Worm (Caenorhabditis elegans) whole organism, L3 larva: ENCODE measurements around the gene gop-1.

Experiments
- R02D3.7 ChIP-seq: fragments of 150-350 bp; optimal IDR thresholded peaks from 2 replicates; lab custom pipeline; 2014; ENCODE audit warnings: missing biosample characterization, missing genetic modification characterization
- ama-1 ChIP-seq: fragments of 150-350 bp; optimal IDR thresholded peaks from 2 replicates; lab custom pipeline; 2018
- ceh-16 ChIP-seq: sonication (generic microtip); optimal IDR thresholded peaks from 2 replicates; lab custom pipeline; 2017; ENCODE audit warnings: missing biosample characterization, missing genetic modification characterization
- ceh-28 ChIP-seq: fragments of 150-350 bp; optimal IDR thresholded peaks from 2 replicates; lab custom pipeline; 2014; ENCODE audit warnings: missing biosample characterization, missing genetic modification reagents, missing genetic modification characterization
- ceh-82 ChIP-seq: fragments of 150-350 bp; optimal IDR thresholded peaks from 2 replicates; lab custom pipeline; 2014; ENCODE audit warnings: missing biosample characterization, missing genetic modification characterization
- ceh-9 ChIP-seq: sonication (generic microtip); optimal IDR thresholded peaks from 2 replicates; lab custom pipeline; 2018; ENCODE audit warnings: missing biosample characterization, missing genetic modification characterization
- daf-12 ChIP-seq: fragments of 150-350 bp; optimal IDR thresholded peaks from 2 replicates; lab custom pipeline; 2014; ENCODE audit warnings: missing biosample characterization, missing genetic modification reagents, missing genetic modification characterization
- elt-2 ChIP-seq: sonication (generic microtip); optimal IDR thresholded peaks from 2 replicates; lab custom pipeline; 2016; ENCODE audit warnings: missing genetic modification reagents, mild to moderate bottlenecking, missing genetic modification characterization, missing compliant biosample characterization
- elt-3 ChIP-seq, 3 experiments: fragments of 150-350 bp in 1 of 3; sonication (generic microtip) in 2 of 3; optimal IDR thresholded peaks; 2 replicates in 2 of 3; 4 replicates in 1 of 3; lab custom pipeline; 2014 to 2017; ENCODE audit warnings: missing biosample characterization in 3 of 3, missing genetic modification characterization in 3 of 3
- eor-1 ChIP-seq, 2 experiments: fragments of 150-350 bp; optimal IDR thresholded peaks; 2 replicates each; lab custom pipeline; 2014 to 2018; ENCODE audit warnings: missing biosample characterization in 2 of 2, missing genetic modification characterization in 2 of 2
- fos-1 ChIP-seq: fragments of 150-350 bp; optimal IDR thresholded peaks from 2 replicates; lab custom pipeline; 2014; ENCODE audit warnings: missing biosample characterization, missing genetic modification characterization
- jun-1 ChIP-seq: fragments of 150-350 bp; optimal IDR thresholded peaks from 2 replicates; lab custom pipeline; 2014; ENCODE audit warnings: missing biosample characterization, missing genetic modification reagents, missing genetic modification characterization
- lin-39 ChIP-seq: fragments of 150-350 bp; optimal IDR thresholded peaks from 2 replicates; lab custom pipeline; 2018; ENCODE audit warnings: missing biosample characterization, missing genetic modification reagents, missing genetic modification characterization
- lsy-12 ChIP-seq: sonication (generic microtip); optimal IDR thresholded peaks from 2 replicates; lab custom pipeline; 2016; ENCODE audit warnings: mild to moderate bottlenecking, missing genetic modification characterization, missing compliant biosample characterization
- mml-1 ChIP-seq: fragments of 150-350 bp; sonication (generic microtip); optimal IDR thresholded peaks from 3 replicates; lab custom pipeline; 2014; ENCODE audit warnings: missing biosample characterization, missing genetic modification characterization
- nfya-1 ChIP-seq: sonication (generic microtip); optimal IDR thresholded peaks from 2 replicates; lab custom pipeline; 2017; ENCODE audit warnings: missing genetic modification characterization, mild to moderate bottlenecking, missing compliant biosample characterization, antibody characterized with exemption, moderate library complexity; ENCODE audit not compliant: insufficient read depth
- nhr-11 ChIP-seq: fragments of 150-350 bp; optimal IDR thresholded peaks from 2 replicates; lab custom pipeline; 2014; ENCODE audit warnings: missing biosample characterization, missing genetic modification characterization
- nhr-237 ChIP-seq: fragments of 150-350 bp; optimal IDR thresholded peaks from 2 replicates; lab custom pipeline; 2014; ENCODE audit warnings: missing biosample characterization, missing genetic modification characterization
- nhr-25 ChIP-seq: sonication (generic microtip); optimal IDR thresholded peaks from 2 replicates; lab custom pipeline; 2017; ENCODE audit warnings: missing biosample characterization, missing genetic modification characterization
- nhr-28 ChIP-seq: fragments of 150-350 bp; optimal IDR thresholded peaks from 2 replicates; lab custom pipeline; 2014; ENCODE audit warnings: missing biosample characterization, missing genetic modification characterization
- nhr-76 ChIP-seq: fragments of 150-350 bp; sonication (generic microtip); optimal IDR thresholded peaks from 5 replicates; lab custom pipeline; 2014; ENCODE audit warnings: missing biosample characterization, missing genetic modification characterization
- nhr-77 ChIP-seq: fragments of 150-350 bp; optimal IDR thresholded peaks from 2 replicates; lab custom pipeline; 2014; ENCODE audit warnings: missing biosample characterization, missing genetic modification characterization
- pha-4 ChIP-seq: fragments of 150-350 bp; optimal IDR thresholded peaks from 2 replicates; lab custom pipeline; 2014; ENCODE audit warnings: missing biosample characterization, missing genetic modification reagents, missing genetic modification characterization
- pqm-1 ChIP-seq: fragments of 150-350 bp; optimal IDR thresholded peaks from 2 replicates; lab custom pipeline; 2017; ENCODE audit warnings: missing biosample characterization, missing genetic modification characterization, inconsistent platforms
- sea-2 ChIP-seq: fragments of 150-350 bp; sonication (generic microtip); optimal IDR thresholded peaks from 4 replicates; lab custom pipeline; 2014; ENCODE audit warnings: missing biosample characterization, missing genetic modification reagents, missing genetic modification characterization
- tbx-2 ChIP-seq: sonication (generic microtip); optimal IDR thresholded peaks from 2 replicates; lab custom pipeline; 2016; ENCODE audit warnings: mild to moderate bottlenecking, missing genetic modification characterization, missing compliant biosample characterization
- unc-62 ChIP-seq: fragments of 150-350 bp; sonication (generic microtip); optimal IDR thresholded peaks from 4 replicates; lab custom pipeline; 2014; ENCODE audit warnings: missing biosample characterization, missing genetic modification reagents, missing genetic modification characterization
- ztf-11 ChIP-seq: fragments of 150-350 bp; optimal IDR thresholded peaks from 2 replicates; lab custom pipeline; 2014; ENCODE audit warnings: missing biosample characterization, missing genetic modification characterization
- ztf-4 ChIP-seq: fragments of 150-350 bp; optimal IDR thresholded peaks from 2 replicates; lab custom pipeline; 2014; ENCODE audit warnings: missing biosample characterization, missing genetic modification characterization

Gene gop-1

DNA sequence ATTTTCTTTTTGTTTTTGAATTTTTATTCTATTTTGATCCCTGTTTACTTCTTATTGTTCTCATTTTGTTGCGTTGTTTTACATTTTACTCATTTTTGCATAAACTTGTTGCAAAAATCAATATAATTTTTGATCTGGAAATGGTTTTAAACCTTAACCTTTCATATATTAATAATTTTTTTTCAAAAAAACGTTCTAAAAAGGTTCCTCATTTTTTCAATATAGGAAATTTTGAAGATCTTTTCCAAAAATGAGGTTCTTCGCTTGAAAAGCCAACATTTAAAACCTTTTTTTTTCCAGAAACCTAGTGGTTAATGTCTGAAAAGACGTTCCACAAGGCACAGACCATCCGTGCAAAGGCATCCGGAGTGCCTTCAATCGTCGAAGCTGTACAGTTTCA, 6.2 kb downstream of the gop-1 start, which contains the start of gene gop-3:
Gene gop-3 (plus strand): TSS at position 301 of the 400 bp plus-strand sequence.
- TF ChIP-seq eor-1 (tag; optimal IDR thresholded peaks at IDR 0.05; lab: Kevin White, UChicago) (no peak), ceh-16 (tag; lab: Kevin White, UChicago) (no peak), nfya-1 (tag; lab: Kevin White, UChicago) (no peak), lsy-12 (tag; lab: Kevin White, UChicago) (no peak), R02D3.7 (tag; lab: Kevin White, UChicago) (no peak), ama-1 (lab: Kevin White, UChicago) (no peak), elt-2 (tag; lab: Kevin White, UChicago) (no peak)

DNA sequence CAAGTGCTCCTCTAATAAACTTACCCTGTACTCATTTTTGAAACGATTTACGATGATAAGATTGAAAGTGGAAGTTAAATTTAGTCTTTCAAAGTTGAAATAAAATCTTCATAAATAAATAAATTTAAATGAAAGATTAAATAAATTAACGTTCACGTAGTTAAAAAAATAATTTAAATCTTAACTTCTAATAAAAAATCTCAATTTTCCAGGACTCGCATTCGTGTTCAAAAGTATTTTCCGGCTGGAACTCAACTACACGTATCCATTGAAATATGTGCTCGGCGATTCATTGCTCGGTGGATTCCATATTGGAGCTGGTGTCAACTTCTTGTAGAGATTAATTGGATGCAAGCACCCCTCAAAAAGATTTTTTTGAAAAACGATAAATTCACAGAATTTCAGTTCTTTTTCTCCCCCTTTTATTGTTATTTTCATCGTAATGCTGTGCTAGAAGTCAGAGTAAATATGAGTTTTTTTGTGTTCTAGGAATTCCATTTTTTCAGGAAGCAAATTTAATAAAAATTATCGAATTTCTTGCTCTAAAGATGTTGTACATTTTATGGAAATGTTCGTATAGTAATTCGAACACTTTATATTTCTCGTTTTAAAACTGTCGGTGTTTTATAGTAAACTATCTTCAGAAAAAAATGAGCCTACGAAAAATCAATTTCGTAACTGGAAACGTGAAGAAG, 9.2 kb downstream of the gop-1 start, which contains the start of the genes C34E10.9 and hap-1:
Gene C34E10.9 (minus strand): TSS at position 101 of the 695 bp plus-strand sequence.
Gene hap-1 (plus strand): TSS at position 645 of the 695 bp plus-strand sequence.
- TF ChIP-seq ztf-4 (tag; lab: Kevin White, UChicago) = no peak
- TF ChIP-seq ceh-82 = no peak
- no peak for TF ChIP-seq elt-3 (tag; optimal IDR thresholded peaks at IDR 0.05; lab: Kevin White, UChicago)
- no peak for TF ChIP-seq nhr-77 (tag; lab: Kevin White, UChicago)
- TF ChIP-seq pha-4 = no peak
- no peak for TF ChIP-seq R02D3.7 (tag; lab: Kevin White, UChicago)
- no peak for TF ChIP-seq nfya-1 (tag; lab: Kevin White, UChicago)
- TF ChIP-seq nhr-25 (tag; lab: Kevin White, UChicago) = no peak
- TF ChIP-seq tbx-2 (tag; lab: Kevin White, UChicago) = no peak
- TF ChIP-seq jun-1 (tag; lab: Kevin White, UChicago) = no peak
- no peak for TF ChIP-seq nhr-237 (tag; lab: Kevin White, UChicago)
- TF ChIP-seq fos-1 (tag; lab: Kevin White, UChicago) = no peak
- no peak for TF ChIP-seq ceh-28
- no peak for TF ChIP-seq ztf-11 (tag; lab: Kevin White, UChicago)
- TF ChIP-seq unc-62 (GFP tag; lab: Kevin White, UChicago) = no peak
- no peak for TF ChIP-seq nhr-11
- TF ChIP-seq lsy-12 (tag; lab: Kevin White, UChicago) = no peak
- no peak for TF ChIP-seq daf-12 (tag; lab: Kevin White, UChicago)
- no peak for TF ChIP-seq elt-2 (tag; lab: Kevin White, UChicago)
- no peak for TF ChIP-seq ceh-16 (tag; lab: Kevin White, UChicago)

DNA sequence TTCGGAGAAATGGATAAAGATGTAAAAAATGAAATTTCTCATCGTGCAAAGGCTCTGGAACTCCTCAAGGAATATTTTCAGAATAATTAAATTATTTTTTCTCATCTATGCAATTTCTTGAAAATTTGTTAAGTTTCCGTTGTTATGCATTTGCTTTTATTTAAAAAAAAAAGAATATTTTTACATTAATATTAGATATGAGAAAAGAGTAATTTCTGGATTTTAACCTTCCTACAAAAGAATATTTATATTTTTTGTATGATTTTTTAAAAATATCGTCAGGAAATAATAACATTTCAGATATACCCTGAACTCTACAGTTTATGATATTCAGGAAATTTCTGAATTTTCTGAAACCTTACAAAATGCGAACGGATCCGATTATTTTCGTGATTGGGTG, 10.6 kb downstream of the gop-1 start, which contains the start of gene gro-1:
Gene gro-1 (plus strand): TSS at position 301 of the 400 bp plus-strand sequence.
- TF ChIP-seq ztf-4 (tag; lab: Kevin White, UChicago) (no peak), eor-1 (tag; optimal IDR thresholded peaks at IDR 0.05; lab: Kevin White, UChicago) (no peak), pqm-1 (no peak), ceh-28 (no peak), sea-2 (GFP tag; lab: Kevin White, UChicago) (no peak), ceh-16 (tag; lab: Kevin White, UChicago) (no peak)

DNA sequence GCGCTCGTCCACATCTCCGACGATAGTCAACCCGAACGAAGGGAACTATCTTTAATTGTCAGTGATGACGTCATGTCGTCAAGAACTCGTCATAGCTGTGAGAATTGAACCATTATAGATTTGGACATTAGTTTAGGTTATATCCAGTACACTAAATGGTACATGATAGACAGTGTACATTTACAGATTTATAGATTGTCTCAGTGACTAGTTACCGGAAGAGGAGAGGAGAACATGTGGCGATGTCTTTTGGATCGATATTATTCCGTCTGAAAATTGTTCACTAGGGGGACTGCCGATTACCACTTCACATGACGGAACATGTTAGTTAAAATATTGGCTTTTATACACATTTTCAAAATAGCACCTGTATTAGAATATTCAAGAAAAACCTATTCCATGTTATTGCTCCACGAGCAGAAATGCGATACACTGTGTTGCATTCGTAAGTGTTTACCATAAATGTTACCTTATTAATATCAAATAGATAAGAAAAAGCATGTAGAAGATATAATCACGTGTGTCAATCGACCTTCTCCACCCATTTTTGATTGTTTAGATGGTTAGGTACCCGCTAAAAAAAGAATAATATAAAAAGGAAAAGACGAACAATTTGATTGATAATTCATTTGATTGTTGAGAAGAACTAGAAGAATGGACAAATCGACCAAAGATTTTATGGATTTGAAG, 13.1 kb downstream of the gop-1 start, which contains the start of gene ZC395.5:
Gene ZC395.5 (plus strand): TSS at position 632 of the 690 bp plus-strand sequence.
- TF ChIP-seq pha-4 (peak; percentile 57), sea-2 (GFP tag; lab: Kevin White, UChicago) (no peak), ama-1 (lab: Kevin White, UChicago) (peak; percentile 15), pqm-1 (peak; percentile 74), lsy-12 (tag; lab: Kevin White, UChicago) (no peak), elt-2 (tag; lab: Kevin White, UChicago) (peak; percentile 57)

DNA sequence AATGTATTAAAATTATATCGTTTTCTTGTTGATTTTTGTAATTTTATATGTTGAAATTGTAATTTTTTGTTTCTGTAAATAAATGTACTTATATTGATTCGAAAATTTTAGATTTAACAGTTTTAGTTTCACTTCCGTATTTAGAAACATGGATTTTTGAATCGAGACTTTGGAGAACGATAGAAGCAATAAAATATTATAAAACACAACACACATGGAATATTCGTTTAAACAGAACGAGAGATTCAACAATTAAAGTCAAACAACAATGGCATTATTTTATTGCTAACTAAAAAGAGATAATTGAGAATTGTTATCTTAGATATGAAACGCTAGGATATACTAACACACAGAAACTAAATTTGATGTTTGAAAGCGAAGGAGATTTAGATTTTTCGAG, 14.2 kb downstream of the gop-1 start:
- TF ChIP-seq pha-4 = peak; percentile 28
- no peak for TF ChIP-seq ztf-11 (tag; lab: Kevin White, UChicago)
- peak; percentile 1 for TF ChIP-seq jun-1 (tag; lab: Kevin White, UChicago)
- no peak for TF ChIP-seq ceh-16 (tag; lab: Kevin White, UChicago)

DNA sequence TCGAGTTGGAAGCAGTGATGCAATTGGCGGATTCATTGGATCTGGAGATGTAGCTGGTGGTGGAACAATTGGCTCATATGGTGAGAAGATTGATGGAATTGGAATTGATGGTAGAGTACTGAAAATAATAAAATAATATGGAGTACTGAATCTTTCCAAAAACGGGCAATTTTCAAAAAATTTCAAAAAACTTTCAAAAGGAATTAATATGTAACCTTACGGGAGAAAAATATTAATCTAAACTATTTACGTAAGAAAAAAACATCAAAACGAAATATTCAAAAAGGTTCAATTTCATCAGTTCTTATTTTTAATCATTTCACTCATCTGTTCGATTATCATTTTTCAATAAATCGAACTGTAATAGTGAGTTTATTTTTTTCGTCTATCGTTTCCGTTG, 15.6 kb downstream of the gop-1 start, which contains the start of gene ZC395.4:
Gene ZC395.4 (plus strand): TSS at position 301 of the 400 bp plus-strand sequence.
- TF ChIP-seq R02D3.7 (tag; lab: Kevin White, UChicago) (no peak), lin-39 (tag; lab: Kevin White, UChicago) (no peak), nhr-76 (tag; lab: Kevin White, UChicago) (no peak), eor-1 (tag; optimal IDR thresholded peaks at IDR 0.05; lab: Kevin White, UChicago) (no peak), ceh-9 (tag; lab: Kevin White, UChicago) (no peak), nhr-28 (tag; lab: Kevin White, UChicago) (no peak), mml-1 (tag; lab: Kevin White, UChicago) (no peak), elt-3 (tag; optimal IDR thresholded peaks at IDR 0.05; lab: Kevin White, UChicago) (no peak)
